Worm (Caenorhabditis elegans) whole organism, L3 larva: ENCODE data around the gene rab-6.2.

Experiments used
- ceh-82 ChIP-seq: fragments of 150-350 bp; optimal IDR thresholded peaks from 2 replicates; lab custom pipeline; 2014; ENCODE audit warnings: missing biosample characterization, missing genetic modification characterization
- elt-2 ChIP-seq: sonication (generic microtip); optimal IDR thresholded peaks from 2 replicates; lab custom pipeline; 2016; ENCODE audit warnings: missing genetic modification reagents, mild to moderate bottlenecking, missing genetic modification characterization, missing compliant biosample characterization
- elt-3 ChIP-seq, 3 experiments: fragments of 150-350 bp in 1 of 3; sonication (generic microtip) in 2 of 3; optimal IDR thresholded peaks; 2 replicates in 2 of 3; 4 replicates in 1 of 3; lab custom pipeline; 2014 to 2017; ENCODE audit warnings: missing biosample characterization in 3 of 3, missing genetic modification characterization in 3 of 3
- fkh-10 ChIP-seq: sonication (generic microtip); optimal IDR thresholded peaks from 2 replicates; lab custom pipeline; 2017; ENCODE audit warnings: missing biosample characterization, missing genetic modification reagents, missing genetic modification characterization
- nhr-12 ChIP-seq: fragments of 150-350 bp; optimal IDR thresholded peaks from 2 replicates; lab custom pipeline; 2014; ENCODE audit warnings: missing biosample characterization, missing genetic modification characterization
- pha-4 ChIP-seq: fragments of 150-350 bp; optimal IDR thresholded peaks from 2 replicates; lab custom pipeline; 2014; ENCODE audit warnings: missing biosample characterization, missing genetic modification reagents, missing genetic modification characterization
- unc-62 ChIP-seq: fragments of 150-350 bp; sonication (generic microtip); optimal IDR thresholded peaks from 4 replicates; lab custom pipeline; 2014; ENCODE audit warnings: missing biosample characterization, missing genetic modification reagents, missing genetic modification characterization

ce11 chrX:17234988-17235387 is 12.7 kb downstream of the rab-6.2 start:
- TF ChIP-seq elt-3 (tag; optimal IDR thresholded peaks at IDR 0.05; lab: Kevin White, UChicago) (no peak), fkh-10 (GFP tag; lab: Kevin White, UChicago) (no peak), pha-4 (tag; lab: Kevin White, UChicago) (no peak), nhr-12 (tag; lab: Kevin White, UChicago) (no peak), elt-2 (tag; lab: Kevin White, UChicago) (no peak), ceh-82 (no peak), unc-62 (GFP tag; lab: Kevin White, UChicago) (no peak)
